Worm (Caenorhabditis elegans) whole organism, dauer: ENCODE results near the gene Y62H9A.10.

ENCODE experiments used
- unc-62 ChIP-seq: sonication (generic microtip); optimal IDR thresholded peaks from 2 replicates; lab custom pipeline; 2017; ENCODE audit warnings: missing biosample characterization, missing genetic modification reagents, missing genetic modification characterization

The Y62H9A.10 gene

ce11 chrX:11870393-11870792 is 32.2 kb downstream of the Y62H9A.10 start:
- no peak for TF ChIP-seq unc-62

- TF ChIP-seq unc-62, result no peak
Measured at ce11 chrX:11869260-11869659, 33.3 kb downstream of the Y62H9A.10 start, which contains the start of gene dot-1.2. TSS of gene dot-1.2 (minus strand) at chrX:11869360.

ce11 chrX:11865083-11865482 is 37.5 kb downstream of the Y62H9A.10 start, which contains the start of gene F54F7.6:
TSS of gene F54F7.6 (plus strand) at chrX:11865383.
- TF ChIP-seq unc-62, result no peak

- TF ChIP-seq unc-62, result no peak
Measured at ce11 chrX:11863307-11863706, 39.3 kb downstream of the Y62H9A.10 start, which contains the start of gene F54F7.10. TSS of gene F54F7.10 (plus strand) at chrX:11863607.

ce11 chrX:11857178-11857577 is 45.4 kb downstream of the Y62H9A.10 start, which contains the start of gene mes-1:
TSS of gene mes-1 (plus strand) at chrX:11857478.
- no peak for TF ChIP-seq unc-62

- TF ChIP-seq unc-62, result no peak
Measured at ce11 chrX:11856214-11856613, 46.3 kb downstream of the Y62H9A.10 start.

ce11 chrX:11854903-11855302 is 47.7 kb downstream of the Y62H9A.10 start, which contains the start of gene F54F7.8:
TSS of gene F54F7.8 (minus strand) at chrX:11855003.
- no peak for TF ChIP-seq unc-62

- no peak for TF ChIP-seq unc-62
Measured at ce11 chrX:11854432-11854831, 48.1 kb downstream of the Y62H9A.10 start.

ce11 chrX:11852494-11852893 is 50.1 kb downstream of the Y62H9A.10 start, which contains the start of gene xtr-1:
TSS of gene xtr-1 (plus strand) at chrX:11852794.
- TF ChIP-seq unc-62, result no peak
